Worm (Caenorhabditis elegans) whole organism, midembryonic: ENCODE measurements around the gene Y17D7B.2.

ENCODE experiments used
- T22C8.4 ChIP-seq: fragments of 200-800 bp; sonication (Bioruptor generic); IDR thresholded peaks from 2 replicates; pipeline ENCODE4 v1.3.6; 2022; ENCODE audit warnings: missing genetic modification characterization, missing compliant biosample characterization
- flt-1 ChIP-seq: fragments of 200-800 bp; sonication (Bioruptor generic); IDR thresholded peaks from 2 replicates; pipeline ENCODE4 v1.3.6; 2022; ENCODE audit warnings: missing genetic modification characterization, missing compliant biosample characterization
- ztf-23 ChIP-seq: fragments of 200-800 bp; sonication (Bioruptor generic); IDR thresholded peaks from 2 replicates; pipeline ENCODE4 v1.3.6; 2022; ENCODE audit warnings: missing genetic modification reagents, missing genetic modification characterization, missing compliant biosample characterization
- ztf-29 ChIP-seq: fragments of 200-800 bp; sonication (Bioruptor generic); IDR thresholded peaks from 2 replicates; pipeline ENCODE4 v1.3.6; 2022; ENCODE audit warnings: missing genetic modification reagents, missing genetic modification characterization, missing compliant biosample characterization

DNA sequence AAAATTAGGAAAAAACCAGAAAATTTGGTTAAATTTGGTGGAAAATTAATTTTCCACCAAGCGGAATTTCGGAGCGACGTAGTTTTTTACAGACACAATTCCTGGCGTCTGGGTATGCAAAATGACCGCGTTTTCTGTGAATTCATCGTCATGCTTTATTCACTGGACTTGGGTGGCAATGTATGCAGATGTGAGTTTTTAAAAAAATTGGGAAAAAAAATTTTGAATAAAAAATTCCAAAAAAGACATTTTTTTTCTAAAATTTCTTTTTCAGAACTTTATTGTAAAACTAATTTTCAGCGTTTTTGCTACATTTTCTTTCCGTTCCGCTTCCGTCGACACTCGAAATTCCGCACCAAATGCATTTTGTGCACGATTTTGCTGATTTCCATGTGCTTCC is 23.8 kb downstream of the Y17D7B.2 start, which contains the start of gene C54E10.7:
- TF ChIP-seq flt-1 (GFP tag; lab: Robert Waterston, UW) (no peak), ztf-23 (GFP tag; lab: Robert Waterston, UW) (no peak), T22C8.4 (GFP tag; lab: Robert Waterston, UW) (no peak), ztf-29 (no peak)
